Fruit fly (Drosophila melanogaster): ENCODE measurements around the gene Tsp66E.

Tsp66E gene

dm6 chr3L:8954648-8955033 lies 42.3 kb downstream of the Tsp66E start, which contains the start of gene GNBP3 (continued):
- TF ChIP-seq hkb (optimal IDR thresholded peaks at IDR 0.05) = no peak
- TF ChIP-seq hkb (GFP tag; IDR thresholded peaks at IDR 0.05) = peak; percentile 87
- peak in 1 of 2 experiments; percentile 1 for TF ChIP-seq tll (GFP tag; optimal IDR thresholded peaks at IDR 0.05)
- TF ChIP-seq phol (tag; optimal IDR thresholded peaks at IDR 0.05) = peak; percentile 39
- 0 out of 2 replicates have a peak, but pooled peaks have one; percentile 51 for TF ChIP-seq CG11085 (GFP tag; IDR thresholded peaks at IDR 0.05)
- peak; percentile 82 for TF ChIP-seq Sox100B (GFP tag; optimal IDR thresholded peaks at IDR 0.05)
- TF ChIP-seq Sry-β (GFP tag; optimal IDR thresholded peaks at IDR 0.05) = peak; percentile 11
- no peak for TF ChIP-seq run (tag; optimal IDR thresholded peaks at IDR 0.05)
- TF ChIP-seq bbx (GFP tag; IDR thresholded peaks at IDR 0.05; ENCODE audit: partially characterized antibody) = no peak
- peak; percentile 67 for TF ChIP-seq tap (tag; optimal IDR thresholded peaks at IDR 0.05)
- TF ChIP-seq ttk (GFP tag; IDR thresholded peaks at IDR 0.05) = no peak
- TF ChIP-seq cad (GFP tag; optimal IDR thresholded peaks at IDR 0.05) = no peak
- peak; percentile 69 for TF ChIP-seq Ada2b (GFP tag; IDR thresholded peaks at IDR 0.05)
- TF ChIP-seq gcm (GFP tag; optimal IDR thresholded peaks at IDR 0.05) = peak; percentile 9
- TF ChIP-seq stwl (tag; optimal IDR thresholded peaks at IDR 0.05) = no peak
- TF ChIP-seq schlank (tag; optimal IDR thresholded peaks at IDR 0.05) = no peak
- no peak for TF ChIP-seq Gsc (GFP tag; IDR thresholded peaks at IDR 0.05)
- no peak for TF ChIP-seq Stat92E (GFP tag; optimal IDR thresholded peaks at IDR 0.05)
- TF ChIP-seq CG14014 (GFP tag; IDR thresholded peaks at IDR 0.05) = peak; percentile 57; the same call in 1 of the 2 replicates
- peak; percentile 78 for TF ChIP-seq sisA (GFP tag; IDR thresholded peaks at IDR 0.05)
- no peak for TF ChIP-seq sima (GFP tag; optimal IDR thresholded peaks at IDR 0.05)
- TF ChIP-seq sc (optimal IDR thresholded peaks at IDR 0.05) = no peak
- peak; percentile 7 for TF ChIP-seq sc (GFP tag; optimal IDR thresholded peaks at IDR 0.05)
- peak; percentile 60 for TF ChIP-seq Dek (tag; optimal IDR thresholded peaks at IDR 0.05)
- no peak for TF ChIP-seq oc (tag; optimal IDR thresholded peaks at IDR 0.05)
- peak; percentile 46 for TF ChIP-seq CG7556 (GFP tag; optimal IDR thresholded peaks at IDR 0.05)
- no peak for TF ChIP-seq btn (GFP tag; optimal IDR thresholded peaks at IDR 0.05)
- no peak for TF ChIP-seq nau (GFP tag; optimal IDR thresholded peaks at IDR 0.05)
- peak; percentile 26 for TF ChIP-seq kay (GFP tag; optimal IDR thresholded peaks at IDR 0.05)
- peak; percentile 30 for TF ChIP-seq CrebB (tag; optimal IDR thresholded peaks at IDR 0.05)
- peak; percentile 39; the same call in 1 of the 3 replicates for TF ChIP-seq ci (GFP tag; IDR thresholded peaks at IDR 0.05)
- no peak for TF ChIP-seq Mes4 (GFP tag; optimal IDR thresholded peaks at IDR 0.05)
- TF ChIP-seq kni (GFP tag; optimal IDR thresholded peaks at IDR 0.05) = peak; percentile 28
- peak; percentile 16 for TF ChIP-seq CG17385 (GFP tag; optimal IDR thresholded peaks at IDR 0.05)
- TF ChIP-seq hb (GFP tag; IDR thresholded peaks at IDR 0.05; ENCODE audit: partially characterized antibody) = no peak
- TF ChIP-seq pfk (GFP tag; optimal IDR thresholded peaks at IDR 0.05) = no peak
- no peak for TF ChIP-seq jumu (GFP tag; optimal IDR thresholded peaks at IDR 0.05)
- TF ChIP-seq chinmo (GFP tag; IDR thresholded peaks at IDR 0.05; ENCODE audit: partially characterized antibody) = no peak
- no peak for TF ChIP-seq Atf-2 (GFP tag; optimal IDR thresholded peaks at IDR 0.05)
- no peak for TF ChIP-seq Lim3 (GFP tag; IDR thresholded peaks at IDR 0.05)
- TF ChIP-seq ro (GFP tag; IDR thresholded peaks at IDR 0.05) = no peak
- no peak for TF ChIP-seq pzg (GFP tag; optimal IDR thresholded peaks at IDR 0.05)
- peak; percentile 38 for TF ChIP-seq tio (GFP tag; optimal IDR thresholded peaks at IDR 0.05)
- TF ChIP-seq CG12659 (GFP tag; optimal IDR thresholded peaks at IDR 0.05) = no peak
- no peak for TF ChIP-seq p53 (GFP tag; optimal IDR thresholded peaks at IDR 0.05)
- no peak for TF ChIP-seq br (optimal IDR thresholded peaks at IDR 0.05)
- TF ChIP-seq CG6813 (GFP tag; optimal IDR thresholded peaks at IDR 0.05) = peak; percentile 79
- no peak for TF ChIP-seq toy (GFP tag; IDR thresholded peaks at IDR 0.05)
- no peak for TF ChIP-seq CG13123 (GFP tag; optimal IDR thresholded peaks at IDR 0.05)
- peak in 1 of 2 experiments; percentile 31 for TF ChIP-seq Hr51 (GFP tag; optimal IDR thresholded peaks at IDR 0.05)
- no peak for TF ChIP-seq so (GFP tag; IDR thresholded peaks at IDR 0.05)
